Fruit fly (Drosophila melanogaster) whole organism, embryonic: Measurements from ENCODE around the gene CG9948.

Experiments used
- Asciz ChIP-seq: fragments of 200-800 bp; sonication (Bioruptor generic); optimal IDR thresholded peaks from 2 replicates; lab custom pipeline; 2017; ENCODE audit warnings: missing biosample characterization, mild to moderate bottlenecking, missing genetic modification characterization, missing genetic modification reagents
- Atf6 ChIP-seq: fragments of 200-800 bp; sonication (Bioruptor generic); IDR thresholded peaks from 2 replicates; pipeline ENCODE4 v1.3.6; 2022; ENCODE audit warnings: missing biosample characterization, missing genetic modification characterization
- B-H1 ChIP-seq: fragments of 200-800 bp; sonication (Bioruptor generic); IDR thresholded peaks from 3 replicates; pipeline ENCODE4 v1.3.6; 2022; ENCODE audit warnings: missing biosample characterization, missing genetic modification characterization
- CG10321 ChIP-seq: fragments of 200-800 bp; sonication (Bioruptor generic); IDR thresholded peaks from 2 replicates; pipeline ENCODE4 v1.3.6; 2022; ENCODE audit warnings: missing biosample characterization, missing genetic modification characterization
- CG12659 ChIP-seq: fragments of 200-800 bp; sonication (Bioruptor generic); optimal IDR thresholded peaks from 3 replicates; lab custom pipeline; 2017; ENCODE audit warnings: mild to moderate bottlenecking, missing biosample characterization, missing genetic modification reagents, missing genetic modification characterization
- CG12942 ChIP-seq: fragments of 200-800 bp; sonication (Bioruptor generic); optimal IDR thresholded peaks from 3 replicates; lab custom pipeline; 2016; ENCODE audit warnings: missing biosample characterization, missing genetic modification characterization
- CG13424 ChIP-seq: fragments of 200-800 bp; sonication (Bioruptor generic); optimal IDR thresholded peaks from 2 replicates; lab custom pipeline; 2019; ENCODE audit warnings: missing biosample characterization, mild to moderate bottlenecking, missing genetic modification characterization, moderate library complexity
- CG18262 ChIP-seq: fragments of 200-800 bp; optimal IDR thresholded peaks from 3 replicates; lab custom pipeline; 2019; ENCODE audit warnings: missing biosample characterization, mild to moderate bottlenecking, missing genetic modification characterization, moderate library complexity
- CG2199 ChIP-seq: fragments of 200-800 bp; sonication (Bioruptor generic); IDR thresholded peaks from 3 replicates; pipeline ENCODE4 v1.3.6; 2022; ENCODE audit warnings: missing biosample characterization, missing genetic modification characterization
- CG2712 ChIP-seq: fragments of 200-800 bp; optimal IDR thresholded peaks from 3 replicates; lab custom pipeline; 2019; ENCODE audit warnings: missing biosample characterization, mild to moderate bottlenecking, missing genetic modification characterization, moderate library complexity
- CG30431 ChIP-seq: fragments of 200-800 bp; sonication (Bioruptor generic); optimal IDR thresholded peaks from 2 replicates; lab custom pipeline; 2017; ENCODE audit warnings: missing biosample characterization, missing genetic modification characterization
- CG33557 ChIP-seq: fragments of 200-800 bp; sonication (Bioruptor generic); optimal IDR thresholded peaks from 2 replicates; lab custom pipeline; 2019; ENCODE audit warnings: missing biosample characterization, mild to moderate bottlenecking, missing genetic modification characterization, moderate library complexity
- CG34376 ChIP-seq: fragments of 200-800 bp; sonication (Bioruptor generic); optimal IDR thresholded peaks from 2 replicates; lab custom pipeline; 2018; ENCODE audit warnings: missing biosample characterization, mild to moderate bottlenecking, missing genetic modification characterization
- CG5245 ChIP-seq: fragments of 200-800 bp; sonication (Bioruptor generic); optimal IDR thresholded peaks from 3 replicates; lab custom pipeline; 2016; ENCODE audit warnings: missing biosample characterization, missing genetic modification characterization
- CG6254 ChIP-seq: fragments of 200-800 bp; sonication (Bioruptor generic); optimal IDR thresholded peaks from 3 replicates; lab custom pipeline; 2017; ENCODE audit warnings: mild to moderate bottlenecking, missing biosample characterization, missing genetic modification reagents, missing genetic modification characterization
- CG8290 ChIP-seq, 3 experiments: fragments of 200-800 bp; sonication (Bioruptor generic); optimal IDR thresholded peaks; 2 replicates each; lab custom pipeline; 2016 to 2019; ENCODE audit warnings: missing biosample characterization in 3 of 3, missing genetic modification characterization in 3 of 3, mild to moderate bottlenecking in 2 of 3, moderate library complexity in 1 of 3
- CG8944 ChIP-seq: fragments of 200-800 bp; sonication (Bioruptor generic); optimal IDR thresholded peaks from 3 replicates; lab custom pipeline; 2016; ENCODE audit warnings: missing biosample characterization, missing genetic modification characterization
- E2f1 ChIP-seq: fragments of 200-800 bp; sonication (Bioruptor generic); IDR thresholded peaks from 2 replicates; pipeline ENCODE4 v1.3.6; 2022; ENCODE audit warnings: missing biosample characterization, missing genetic modification characterization
- Fer3 ChIP-seq: fragments of 200-800 bp; sonication (Bioruptor generic); optimal IDR thresholded peaks from 2 replicates; lab custom pipeline; 2018; ENCODE audit warnings: missing biosample characterization, mild to moderate bottlenecking, missing genetic modification characterization, moderate library complexity
- GATAe ChIP-seq: fragments of 200-800 bp; sonication (Bioruptor generic); conservative IDR thresholded peaks from 2 replicates; pipeline ENCODE4 v1.3.6; 2022; ENCODE audit warnings: missing biosample characterization, missing genetic modification characterization
- Hr3 ChIP-seq: fragments of 200-800 bp; sonication (Bioruptor generic); optimal IDR thresholded peaks from 3 replicates; lab custom pipeline; 2016; ENCODE audit warnings: missing biosample characterization, missing genetic modification characterization
- Med ChIP-seq: fragments of 200-800 bp; sonication (Bioruptor generic); peaks from one replicate; lab custom pipeline; 2016; ENCODE audit warnings: missing biosample characterization, missing genetic modification characterization, mild to moderate bottlenecking, inconsistent platforms, moderate library complexity
- Mrtf ChIP-seq: fragments of 200-800 bp; sonication (Bioruptor generic); IDR thresholded peaks from 3 replicates; pipeline ENCODE4 v1.3.6; 2022; ENCODE audit warnings: missing biosample characterization, missing genetic modification characterization
- Pdp1 ChIP-seq, 2 experiments: fragments of 200-800 bp; sonication (Bioruptor generic); optimal IDR thresholded peaks; 3 replicates each; lab custom pipeline; 2016; ENCODE audit warnings: missing biosample characterization in 2 of 2, missing genetic modification characterization in 2 of 2, mild to moderate bottlenecking in 1 of 2, moderate library complexity in 1 of 2
- Rfx ChIP-seq: fragments of 200-800 bp; sonication (Bioruptor generic); IDR thresholded peaks from 2 replicates; pipeline ENCODE4 v1.3.6; 2022; ENCODE audit warnings: missing biosample characterization, missing genetic modification characterization
- Sry-δ ChIP-seq: fragments of 200-800 bp; sonication (Bioruptor generic); optimal IDR thresholded peaks from 2 replicates; lab custom pipeline; 2016; ENCODE audit warnings: missing biosample characterization, missing genetic modification characterization
- cas ChIP-seq: fragments of 200-800 bp; sonication (Bioruptor generic); IDR thresholded peaks from 2 replicates; pipeline ENCODE4 v1.3.6; 2022; ENCODE audit warnings: missing biosample characterization, missing genetic modification characterization
- caup ChIP-seq: fragments of 200-800 bp; sonication (Bioruptor generic); optimal IDR thresholded peaks from 3 replicates; lab custom pipeline; 2017; ENCODE audit warnings: missing biosample characterization, mild to moderate bottlenecking, missing genetic modification characterization, moderate library complexity; ENCODE audit not compliant: severe bottlenecking
- chm ChIP-seq: fragments of 200-800 bp; sonication (Bioruptor generic); IDR thresholded peaks from 2 replicates; pipeline ENCODE4 v1.3.6; 2022; ENCODE audit warnings: missing biosample characterization, missing genetic modification characterization
- crol ChIP-seq: fragments of 200-800 bp; sonication (Bioruptor generic); IDR thresholded peaks from 2 replicates; pipeline ENCODE4 v1.3.6; 2022; ENCODE audit warnings: missing biosample characterization, missing genetic modification characterization
- exex ChIP-seq: fragments of 200-800 bp; sonication (Bioruptor generic); optimal IDR thresholded peaks from 4 replicates; lab custom pipeline; 2018; ENCODE audit warnings: missing biosample characterization, mild to moderate bottlenecking, missing genetic modification characterization, moderate library complexity
- fd3F ChIP-seq: fragments of 200-800 bp; sonication (Bioruptor generic); optimal IDR thresholded peaks from 2 replicates; lab custom pipeline; 2018; ENCODE audit warnings: missing biosample characterization, mild to moderate bottlenecking, missing genetic modification characterization, moderate library complexity
- gcm ChIP-seq: fragments of 200-800 bp; sonication (Bioruptor generic); optimal IDR thresholded peaks from 2 replicates; lab custom pipeline; 2019; ENCODE audit warnings: missing biosample characterization, mild to moderate bottlenecking, missing genetic modification characterization, moderate library complexity
- h ChIP-seq: fragments of >200 bp; optimal IDR thresholded peaks from 2 replicates; lab custom pipeline; 2017
- ken ChIP-seq: fragments of 200-800 bp; sonication (Bioruptor generic); IDR thresholded peaks from 3 replicates; pipeline ENCODE4 v1.3.6; 2022; ENCODE audit warnings: missing biosample characterization, missing genetic modification characterization
- lbe ChIP-seq: fragments of 200-800 bp; sonication (Bioruptor generic); optimal IDR thresholded peaks from 2 replicates; lab custom pipeline; 2016; ENCODE audit warnings: missing biosample characterization, mild to moderate bottlenecking, missing genetic modification characterization
- mirr ChIP-seq: fragments of 200-800 bp; sonication (Bioruptor generic); optimal IDR thresholded peaks from 3 replicates; lab custom pipeline; 2018; ENCODE audit warnings: missing biosample characterization, mild to moderate bottlenecking, missing genetic modification characterization
- nerfin-1 ChIP-seq: fragments of 200-800 bp; sonication (Bioruptor generic); optimal IDR thresholded peaks from 3 replicates; lab custom pipeline; 2019; ENCODE audit warnings: missing biosample characterization, mild to moderate bottlenecking, missing genetic modification characterization, moderate library complexity
- otp ChIP-seq: fragments of 200-800 bp; sonication (Bioruptor generic); IDR thresholded peaks from 3 replicates; pipeline ENCODE4, ENCODE4 v1.3.6; 2022; ENCODE audit warnings: missing biosample characterization, missing genetic modification characterization
- scrt ChIP-seq: fragments of 200-800 bp; sonication (Bioruptor generic); optimal IDR thresholded peaks from 2 replicates; lab custom pipeline; 2018; ENCODE audit warnings: missing biosample characterization, mild to moderate bottlenecking, missing genetic modification characterization, moderate library complexity
- sens ChIP-seq: fragments of 200-800 bp; sonication (Bioruptor generic); peaks from one replicate; lab custom pipeline; 2016; ENCODE audit warnings: missing biosample characterization, missing genetic modification characterization
- sisA ChIP-seq: fragments of 200-800 bp; sonication (Bioruptor generic); IDR thresholded peaks from 2 replicates; pipeline ENCODE4 v1.3.6; 2022; ENCODE audit warnings: missing biosample characterization, missing genetic modification characterization
- sqz ChIP-seq: fragments of 200-800 bp; sonication (Bioruptor generic); optimal IDR thresholded peaks from 3 replicates; lab custom pipeline; 2018; ENCODE audit warnings: missing biosample characterization, mild to moderate bottlenecking, missing genetic modification characterization
- sug ChIP-seq: fragments of 200-800 bp; optimal IDR thresholded peaks from 2 replicates; lab custom pipeline; 2019; ENCODE audit warnings: missing biosample characterization, mild to moderate bottlenecking, missing genetic modification characterization, moderate library complexity
- tx ChIP-seq: fragments of 200-800 bp; sonication (Bioruptor generic); optimal IDR thresholded peaks from 2 replicates; lab custom pipeline; 2016; ENCODE audit warnings: missing biosample characterization, missing genetic modification characterization
- zen ChIP-seq: fragments of 200-800 bp; sonication (Bioruptor generic); optimal IDR thresholded peaks from 3 replicates; lab custom pipeline; 2018; ENCODE audit warnings: missing biosample characterization, mild to moderate bottlenecking, missing genetic modification characterization, moderate library complexity

The CG9948 gene

dm6 chr3L:6975875-6976274, 20.1 kb downstream of the CG9948 start (continued):
- TF ChIP-seq Pdp1 (GFP tag; optimal IDR thresholded peaks at IDR 0.05; lab: Kevin White, UChicago) (peak in 1 of 2 experiments; percentile 88), Mrtf (0 out of 3 replicates have a peak, but pooled peaks have one; percentile 28), CG10321 (GFP tag; lab: Robert Waterston, UW) (peak; percentile 50; the same call in 1 of the 2 replicates), E2f1 (GFP tag; lab: Robert Waterston, UW) (no peak), CG8290 (GFP tag; optimal IDR thresholded peaks at IDR 0.05; lab: Kevin White, UChicago) (no peak), CG8290 (tag; optimal IDR thresholded peaks at IDR 0.05; lab: Kevin White, UChicago) (peak in 1 of 2 experiments; percentile 21), CG2199 (GFP tag; lab: Robert Waterston, UW) (0 out of 3 replicates have a peak, but pooled peaks have one; percentile 49), CG13424 (tag; lab: Kevin White, UChicago) (no peak), Rfx (GFP tag; lab: Robert Waterston, UW) (peak; percentile 12; the same call in 1 of the 2 replicates)

dm6 chr3L:6976601-6977140, 20.9 kb downstream of the CG9948 start:
- TF ChIP-seq Fer3 (tag; lab: Kevin White, UChicago): no peak
- no peak for TF ChIP-seq CG8944
- TF ChIP-seq GATAe (GFP tag; lab: Robert Waterston, UW): 0 out of 2 replicates have a peak, but pooled peaks have one; percentile 26
- peak in 1 of 2 experiments; percentile 2 for TF ChIP-seq Pdp1 (GFP tag; optimal IDR thresholded peaks at IDR 0.05; lab: Kevin White, UChicago)
- TF ChIP-seq sug (tag; lab: Kevin White, UChicago): peak; percentile 73
- TF ChIP-seq mirr (GFP tag; lab: Kevin White, UChicago): peak; percentile 7
- TF ChIP-seq CG34376 (GFP tag; lab: Kevin White, UChicago): peak; percentile 45
- TF ChIP-seq sens (GFP tag; lab: Kevin White, UChicago): peak; percentile 71
- peak; percentile 40; the same call in 1 of the 2 replicates for TF ChIP-seq crol (GFP tag; lab: Robert Waterston, UW)
- peak; percentile 61; the same call in 1 of the 3 replicates for TF ChIP-seq otp (GFP tag; lab: Robert Waterston, UW)
- no peak for TF ChIP-seq tx (GFP tag; lab: Kevin White, UChicago)
- peak; percentile 55 for TF ChIP-seq Med (GFP tag; lab: Kevin White, UChicago)
- peak; percentile 47 for TF ChIP-seq exex (tag; lab: Kevin White, UChicago)

dm6 chr3L:6977391-6977790, 21.6 kb downstream of the CG9948 start:
- TF ChIP-seq CG5245 (peak; percentile 5), sisA (peak; percentile 71), CG12659 (GFP tag; lab: Kevin White, UChicago) (peak; percentile 32), CG33557 (GFP tag; lab: Kevin White, UChicago) (no peak), CG30431 (GFP tag; lab: Kevin White, UChicago) (peak; percentile 23), CG2712 (peak; percentile 72), Hr3 (GFP tag; lab: Kevin White, UChicago) (peak; percentile 29), CG12942 (GFP tag; lab: Kevin White, UChicago) (peak; percentile 2), gcm (peak; percentile 32), ken (peak; percentile 58; the same call in 1 of the 3 replicates), chm (GFP tag; lab: Robert Waterston, UW) (0 out of 2 replicates have a peak, but pooled peaks have one; percentile 51), CG13424 (tag; lab: Kevin White, UChicago) (peak; percentile 50), caup (GFP tag; lab: Kevin White, UChicago) (peak; percentile 44), scrt (GFP tag; lab: Kevin White, UChicago) (no peak), Asciz (peak; percentile 61), cas (0 out of 2 replicates have a peak, but pooled peaks have one; percentile 7), sqz (GFP tag; lab: Kevin White, UChicago) (no peak), CG18262 (tag; lab: Kevin White, UChicago) (peak; percentile 68), Sry-δ (GFP tag; lab: Kevin White, UChicago) (no peak), fd3F (GFP tag; lab: Kevin White, UChicago) (peak; percentile 9), B-H1 (peak; percentile 52), CG6254 (peak; percentile 67), Atf6 (GFP tag; lab: Robert Waterston, UW) (no peak), h (lab: Kevin White, UChicago) (no peak), zen (peak; percentile 45), nerfin-1 (peak; percentile 16), lbe (GFP tag; lab: Kevin White, UChicago) (peak; percentile 33)
